Fruit fly (Drosophila melanogaster): ENCODE data around the gene Syx4.

- TF ChIP-seq D1 (tag; optimal IDR thresholded peaks at IDR 0.05) (no peak), CG12605 (GFP tag; IDR thresholded peaks at IDR 0.05) (no peak)
These were observed 13.5 kb upstream of the Syx4 start for dm6 chrX:2757400-2757799.

All from whole organism, pupa.